Fruit fly (Drosophila melanogaster) whole organism, embryonic: ENCODE measurements around the gene Nf1.

Source experiments
- Abd-B ChIP-seq: fragments of 200-800 bp; sonication (Bioruptor generic); optimal IDR thresholded peaks from 2 replicates; lab custom pipeline; 2018; ENCODE audit warnings: missing biosample characterization, mild to moderate bottlenecking, missing genetic modification characterization, moderate library complexity
- Adf1 ChIP-seq: fragments of 200-800 bp; sonication (Bioruptor generic); IDR thresholded peaks from 2 replicates; pipeline ENCODE4 v1.3.6; 2022; ENCODE audit warnings: missing biosample characterization, missing genetic modification characterization
- Antp ChIP-seq: fragments of 200-800 bp; sonication (Bioruptor generic); optimal IDR thresholded peaks from 3 replicates; lab custom pipeline; 2016; ENCODE audit warnings: missing biosample characterization, missing genetic modification characterization
- Atf3 ChIP-seq: fragments of 200-800 bp; sonication (Bioruptor generic); optimal IDR thresholded peaks from 3 replicates; lab custom pipeline; 2016; ENCODE audit warnings: missing biosample characterization, missing genetic modification characterization
- CG10321 ChIP-seq: fragments of 200-800 bp; sonication (Bioruptor generic); IDR thresholded peaks from 2 replicates; pipeline ENCODE4 v1.3.6; 2022; ENCODE audit warnings: missing biosample characterization, missing genetic modification characterization
- CG10543 ChIP-seq: fragments of 200-800 bp; sonication (Bioruptor generic); optimal IDR thresholded peaks from 3 replicates; lab custom pipeline; 2017; ENCODE audit warnings: missing biosample characterization, mild to moderate bottlenecking, missing genetic modification characterization, moderate library complexity
- CG14014 ChIP-seq: fragments of 200-800 bp; sonication (Bioruptor generic); IDR thresholded peaks from 2 replicates; pipeline ENCODE4 v1.3.6; 2022; ENCODE audit warnings: missing biosample characterization, missing genetic modification characterization
- CG15601 ChIP-seq: fragments of 200-800 bp; sonication (Bioruptor generic); optimal IDR thresholded peaks from 3 replicates; lab custom pipeline; 2019; ENCODE audit warnings: missing biosample characterization, mild to moderate bottlenecking, missing genetic modification characterization, moderate library complexity
- CG15696 ChIP-seq: fragments of 200-800 bp; sonication (Bioruptor generic); optimal IDR thresholded peaks from 2 replicates; lab custom pipeline; 2019; ENCODE audit warnings: missing biosample characterization, mild to moderate bottlenecking, missing genetic modification characterization, moderate library complexity
- CG17328 ChIP-seq: fragments of 200-800 bp; sonication (Bioruptor generic); IDR thresholded peaks from 2 replicates; pipeline ENCODE4 v1.3.6; 2022; ENCODE audit warnings: missing biosample characterization, missing genetic modification characterization
- CG2875 ChIP-seq: fragments of 200-800 bp; sonication (Bioruptor generic); optimal IDR thresholded peaks from 2 replicates; lab custom pipeline; 2017; ENCODE audit warnings: missing biosample characterization, mild to moderate bottlenecking, missing genetic modification characterization, missing genetic modification reagents
- CG33557 ChIP-seq: fragments of 200-800 bp; sonication (Bioruptor generic); optimal IDR thresholded peaks from 2 replicates; lab custom pipeline; 2019; ENCODE audit warnings: missing biosample characterization, mild to moderate bottlenecking, missing genetic modification characterization, moderate library complexity
- CG3995 ChIP-seq: fragments of 200-800 bp; sonication (Bioruptor generic); optimal IDR thresholded peaks from 3 replicates; lab custom pipeline; 2016; ENCODE audit warnings: missing biosample characterization, missing genetic modification characterization
- CG43689 ChIP-seq: fragments of 200-800 bp; sonication (Bioruptor generic); IDR thresholded peaks from 2 replicates; pipeline ENCODE4 v1.3.6; 2022; ENCODE audit warnings: missing biosample characterization, missing genetic modification characterization
- CG7963 ChIP-seq: fragments of 200-800 bp; sonication (Bioruptor generic); IDR thresholded peaks from 3 replicates; pipeline ENCODE4 v1.3.6; 2022; ENCODE audit warnings: missing biosample characterization, missing genetic modification characterization; ENCODE audit not compliant: partially characterized antibody
- CG8388 ChIP-seq: fragments of 200-800 bp; sonication (Bioruptor generic); optimal IDR thresholded peaks from 2 replicates; lab custom pipeline; 2019; ENCODE audit warnings: missing biosample characterization, mild to moderate bottlenecking, missing genetic modification characterization, moderate library complexity
- CG9932 ChIP-seq: fragments of 200-800 bp; sonication (Bioruptor generic); IDR thresholded peaks from 2 replicates; pipeline ENCODE4 v1.3.6; 2022; ENCODE audit warnings: missing biosample characterization, missing genetic modification characterization
- Gsc ChIP-seq: fragments of 200-800 bp; sonication (Bioruptor generic); IDR thresholded peaks from 2 replicates; pipeline ENCODE4 v1.3.6; 2022; ENCODE audit warnings: missing biosample characterization, missing genetic modification characterization
- HHEX ChIP-seq: fragments of 200-800 bp; sonication (Bioruptor generic); optimal IDR thresholded peaks from 3 replicates; lab custom pipeline; 2017; ENCODE audit warnings: missing biosample characterization, mild to moderate bottlenecking, missing genetic modification characterization, missing genetic modification reagents
- HLH3B ChIP-seq: fragments of 200-800 bp; sonication (Bioruptor generic); IDR thresholded peaks from 2 replicates; pipeline ENCODE4 v1.3.6; 2022; ENCODE audit warnings: missing biosample characterization, missing genetic modification characterization
- HLH4C ChIP-seq: fragments of 200-800 bp; sonication (Bioruptor generic); IDR thresholded peaks from 3 replicates; pipeline ENCODE4 v1.3.6; 2022; ENCODE audit warnings: missing biosample characterization, missing genetic modification characterization; ENCODE audit not compliant: partially characterized antibody
- Hey ChIP-seq: fragments of 200-800 bp; sonication (Bioruptor generic); optimal IDR thresholded peaks from 3 replicates; lab custom pipeline; 2018; ENCODE audit warnings: missing biosample characterization, mild to moderate bottlenecking, missing genetic modification characterization
- HmgZ ChIP-seq: fragments of 200-800 bp; sonication (Bioruptor generic); optimal IDR thresholded peaks from 2 replicates; lab custom pipeline; 2018; ENCODE audit warnings: missing biosample characterization, mild to moderate bottlenecking, missing genetic modification characterization
- Hr78 ChIP-seq, 2 experiments: fragments of 200-800 bp in 1 of 2; fragments of >200 bp in 1 of 2; sonication (Bioruptor generic) in 1 of 2; optimal IDR thresholded peaks; 2 replicates each; lab custom pipeline; 2017 to 2019; ENCODE audit warnings: missing biosample characterization in 2 of 2, missing genetic modification characterization in 2 of 2, mild to moderate bottlenecking in 1 of 2, moderate library complexity in 1 of 2
- Lhr ChIP-seq: fragments of 200-800 bp; sonication (Bioruptor generic); optimal IDR thresholded peaks from 3 replicates; lab custom pipeline; 2017; ENCODE audit warnings: mild to moderate bottlenecking, missing biosample characterization, missing genetic modification reagents, missing genetic modification characterization
- Lpt ChIP-seq: fragments of >200 bp; optimal IDR thresholded peaks from 2 replicates; lab custom pipeline; 2018; ENCODE audit warnings: missing biosample characterization, missing genetic modification characterization
- NFAT ChIP-seq: fragments of 200-800 bp; sonication (Bioruptor generic); IDR thresholded peaks from 2 replicates; pipeline ENCODE4 v1.3.6; 2022; ENCODE audit warnings: missing biosample characterization, missing genetic modification characterization
- Ravus ChIP-seq: fragments of 200-800 bp; sonication (Bioruptor generic); IDR thresholded peaks from 2 replicates; pipeline ENCODE4 v1.3.6; 2022; ENCODE audit warnings: missing biosample characterization, missing genetic modification characterization
- Rfx ChIP-seq: fragments of 200-800 bp; sonication (Bioruptor generic); IDR thresholded peaks from 2 replicates; pipeline ENCODE4 v1.3.6; 2022; ENCODE audit warnings: missing biosample characterization, missing genetic modification characterization
- Usf ChIP-seq: fragments of 200-800 bp; sonication (Bioruptor generic); optimal IDR thresholded peaks from 2 replicates; lab custom pipeline; 2017; ENCODE audit warnings: missing genotype, missing biosample characterization, missing genetic modification characterization
- Vsx1 ChIP-seq: fragments of 200-800 bp; sonication (Bioruptor generic); optimal IDR thresholded peaks from 2 replicates; lab custom pipeline; 2017; ENCODE audit warnings: missing biosample characterization, mild to moderate bottlenecking, missing genetic modification characterization, missing genetic modification reagents
- bowl ChIP-seq: fragments of 200-800 bp; sonication (Bioruptor generic); IDR thresholded peaks from 2 replicates; pipeline ENCODE4 v1.3.6; 2022; ENCODE audit warnings: missing biosample characterization, missing genetic modification characterization
- ci ChIP-seq: fragments of 200-800 bp; sonication (Bioruptor generic); IDR thresholded peaks from 3 replicates; pipeline ENCODE4 v1.3.6; 2022; ENCODE audit warnings: missing biosample characterization, missing genetic modification characterization
- dmrt11E ChIP-seq: fragments of 200-800 bp; sonication (Bioruptor generic); optimal IDR thresholded peaks from 3 replicates; lab custom pipeline; 2018; ENCODE audit warnings: missing biosample characterization, mild to moderate bottlenecking, missing genetic modification characterization, moderate library complexity
- gcm2 ChIP-seq: fragments of 200-800 bp; sonication (Bioruptor generic); optimal IDR thresholded peaks from 2 replicates; lab custom pipeline; 2016; ENCODE audit warnings: missing biosample characterization, missing genetic modification characterization
- ham ChIP-seq: fragments of 200-800 bp; sonication (Bioruptor generic); IDR thresholded peaks from 2 replicates; pipeline ENCODE4 v1.3.6; 2022; ENCODE audit warnings: missing biosample characterization, missing genetic modification characterization
- kni ChIP-seq: fragments of 200-800 bp; sonication (Bioruptor generic); optimal IDR thresholded peaks from 3 replicates; lab custom pipeline; 2017; ENCODE audit warnings: mild to moderate bottlenecking, missing biosample characterization, missing genetic modification reagents, missing genetic modification characterization
- knrl ChIP-seq: fragments of 200-800 bp; sonication (Bioruptor generic); IDR thresholded peaks from 3 replicates; pipeline ENCODE4 v1.3.6; 2022; ENCODE audit warnings: missing biosample characterization, missing genetic modification characterization; ENCODE audit not compliant: partially characterized antibody
- prd ChIP-seq, 3 experiments: fragments of >200 bp in 2 of 3; fragments of 200-800 bp in 1 of 3; sonication (Bioruptor generic) in 1 of 3; optimal IDR thresholded peaks in 2 of 3; IDR thresholded peaks in 1 of 3; 2 replicates in 2 of 3; 3 replicates in 1 of 3; pipeline versions ENCODE4 v1.3.6 to Lab custom; 2017 to 2022; ENCODE audit warnings: missing biosample characterization in 1 of 3, missing genetic modification characterization in 1 of 3
- pros ChIP-seq: fragments of 200-800 bp; sonication (Bioruptor generic); optimal IDR thresholded peaks from 3 replicates; lab custom pipeline; 2019; ENCODE audit warnings: missing biosample characterization, mild to moderate bottlenecking, missing genetic modification characterization, moderate library complexity
- sc ChIP-seq, 3 experiments: fragments of >200 bp in 2 of 3; fragments of 200-800 bp in 1 of 3; sonication (Bioruptor generic) in 1 of 3; optimal IDR thresholded peaks; 2 replicates in 2 of 3; 3 replicates in 1 of 3; lab custom pipeline; 2017; ENCODE audit warnings: mild to moderate bottlenecking in 1 of 3, missing biosample characterization in 1 of 3, missing genetic modification characterization in 1 of 3, missing genetic modification reagents in 1 of 3
- seq ChIP-seq: fragments of 200-800 bp; sonication (Bioruptor generic); IDR thresholded peaks from 2 replicates; pipeline ENCODE4 v1.3.6; 2022; ENCODE audit warnings: missing biosample characterization, missing genetic modification characterization
- sima ChIP-seq: fragments of 200-800 bp; sonication (Bioruptor generic); optimal IDR thresholded peaks from 2 replicates; lab custom pipeline; 2016; ENCODE audit warnings: missing biosample characterization, missing genetic modification characterization
- stc ChIP-seq: fragments of 200-800 bp; sonication (Bioruptor generic); IDR thresholded peaks from 2 replicates; pipeline ENCODE4 v1.3.6; 2022; ENCODE audit warnings: missing biosample characterization, missing genetic modification characterization
- tgo ChIP-seq: fragments of 200-800 bp; sonication (Bioruptor generic); IDR thresholded peaks from 3 replicates; pipeline ENCODE4 v1.3.6; 2022; ENCODE audit warnings: missing biosample characterization, missing genetic modification characterization
- tio ChIP-seq: fragments of 200-800 bp; sonication (Bioruptor generic); optimal IDR thresholded peaks from 2 replicates; lab custom pipeline; 2017; ENCODE audit warnings: missing biosample characterization, missing genetic modification characterization, inconsistent platforms
- trem ChIP-seq: fragments of 200-800 bp; optimal IDR thresholded peaks from 3 replicates; lab custom pipeline; 2019; ENCODE audit warnings: missing biosample characterization, mild to moderate bottlenecking, missing genetic modification characterization, moderate library complexity
- ttk ChIP-seq: fragments of 200-800 bp; sonication (Bioruptor generic); IDR thresholded peaks from 2 replicates; pipeline ENCODE4 v2.1.2; 2022; ENCODE audit warnings: missing biosample characterization, missing genetic modification characterization
- vnd ChIP-seq: fragments of 200-800 bp; sonication (Bioruptor generic); IDR thresholded peaks from 3 replicates; pipeline ENCODE4 v1.3.6; 2022; ENCODE audit warnings: missing biosample characterization, missing genetic modification characterization; ENCODE audit not compliant: partially characterized antibody
- z ChIP-seq: fragments of 200-800 bp; sonication (Bioruptor generic); IDR thresholded peaks from 3 replicates; pipeline ENCODE4 v1.3.6; 2022; ENCODE audit warnings: missing biosample characterization, missing genetic modification characterization

Gene Nf1

dm6 chr3R:26039793-26040335, 57.1 kb downstream of the Nf1 start (continued):
- TF ChIP-seq ci (0 out of 3 replicates have a peak, but pooled peaks have one; percentile 6), Hey (tag; lab: Kevin White, UChicago) (no peak), kni (GFP tag; lab: Kevin White, UChicago) (peak; percentile 84), CG10321 (GFP tag; lab: Robert Waterston, UW) (no peak), ttk (GFP tag; lab: Robert Waterston, UW) (no peak), ham (GFP tag; lab: Robert Waterston, UW) (no peak), CG33557 (GFP tag; lab: Kevin White, UChicago) (peak; percentile 22), bowl (GFP tag; lab: Robert Waterston, UW) (no peak), pros (GFP tag; lab: Kevin White, UChicago) (peak; percentile 99), trem (tag; lab: Kevin White, UChicago) (peak; percentile 4), Ravus (GFP tag; lab: Robert Waterston, UW) (no peak), dmrt11E (tag; lab: Kevin White, UChicago) (no peak), Vsx1 (no peak), Hr78 (GFP tag; optimal IDR thresholded peaks at IDR 0.05; lab: Kevin White, UChicago) (no peak), CG14014 (GFP tag; lab: Robert Waterston, UW) (no peak), Lpt (GFP tag; lab: Kevin White, UChicago) (no peak), CG3995 (GFP tag; lab: Kevin White, UChicago) (no peak), HHEX (no peak), vnd (GFP tag; lab: Robert Waterston, UW) (no peak), HLH3B (GFP tag; lab: Robert Waterston, UW) (no peak), Adf1 (GFP tag; lab: Robert Waterston, UW) (no peak), CG15696 (tag; lab: Kevin White, UChicago) (no peak), Abd-B (GFP tag; lab: Kevin White, UChicago) (no peak), seq (peak; percentile 60; the same call in 1 of the 2 replicates), sima (GFP tag; lab: Kevin White, UChicago) (no peak), tgo (GFP tag; lab: Robert Waterston, UW) (no peak), CG10543 (GFP tag; lab: Kevin White, UChicago) (no peak), sc (optimal IDR thresholded peaks at IDR 0.05; lab: Kevin White, UChicago) (no peak), sc (GFP tag; optimal IDR thresholded peaks at IDR 0.05; lab: Kevin White, UChicago) (peak; percentile 51), Gsc (no peak), CG43689 (GFP tag; lab: Robert Waterston, UW) (no peak), Usf (GFP tag; lab: Kevin White, UChicago) (no peak), CG15601 (no peak), gcm2 (GFP tag; lab: Kevin White, UChicago) (no peak), Atf3 (no peak), NFAT (GFP tag; lab: Robert Waterston, UW) (no peak), HmgZ (tag; lab: Kevin White, UChicago) (no peak), stc (GFP tag; lab: Robert Waterston, UW) (no peak), tio (GFP tag; lab: Kevin White, UChicago) (no peak), prd (optimal IDR thresholded peaks at IDR 0.05; lab: Kevin White, UChicago) (no peak), prd (GFP tag; IDR thresholded peaks at IDR 0.05; lab: Robert Waterston, UW) (no peak), HLH4C (GFP tag; lab: Robert Waterston, UW) (no peak), CG2875 (GFP tag; lab: Kevin White, UChicago) (no peak), CG8388 (GFP tag; lab: Kevin White, UChicago) (no peak), Rfx (GFP tag; lab: Robert Waterston, UW) (no peak), CG9932 (no peak), Antp (GFP tag; lab: Kevin White, UChicago) (no peak), CG17328 (no peak), Lhr (GFP tag; lab: Kevin White, UChicago) (no peak), z (GFP tag; lab: Robert Waterston, UW) (no peak), knrl (no peak), CG7963 (GFP tag; lab: Robert Waterston, UW) (no peak)
